In the genomic region with DNA sequence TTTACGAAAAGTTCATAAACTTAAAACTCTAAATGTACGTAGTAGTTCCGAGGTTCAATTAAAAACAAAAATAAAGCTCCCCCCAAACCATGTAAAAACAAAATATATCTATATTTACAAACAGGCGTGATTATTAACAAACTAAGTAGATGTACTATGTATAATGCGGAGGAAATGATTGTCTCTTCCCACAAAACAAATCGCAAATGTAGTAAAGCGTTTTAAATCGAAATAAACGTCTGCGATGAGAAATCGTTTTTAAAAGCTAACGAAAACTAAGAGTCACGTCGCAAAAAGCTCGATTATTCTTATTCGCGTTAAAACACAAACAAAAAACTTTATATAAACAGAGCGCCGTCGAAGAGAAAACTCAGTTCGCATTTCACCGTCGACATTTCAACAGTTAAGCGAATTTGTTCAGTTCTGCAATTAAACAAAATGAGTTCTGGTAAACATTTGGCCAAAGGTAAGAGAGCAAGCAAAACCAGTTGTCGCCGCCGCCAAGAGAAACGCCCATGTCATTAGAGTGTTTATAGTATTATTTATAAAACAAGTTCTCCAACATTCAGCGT, we compare ENCODE assay signal across 5 fruit fly cellular contexts.
TF ChIP-seq lines count a peak whose summit lies in the region.

TSS of gene GstO3 (plus strand) at position 370 of the 572 bp plus-strand sequence.

- TF ChIP-seq CTCF in whole organism, embryonic (GFP tag; optimal IDR thresholded peaks at IDR 0.05; lab: Kevin White, UChicago), result no peak

TF ChIP-seq in whole organism, adult, 20 proteins besides CTCF, POLR2A, EP300 and RAD21 (continues in another document):
- TF ChIP-seq Crg-1 (GFP tag; optimal IDR thresholded peaks at IDR 0.05; lab: Kevin White, UChicago) (no peak), CG11617 (GFP tag; optimal IDR thresholded peaks at IDR 0.05; lab: Kevin White, UChicago) (no peak), CG33017 (tag; optimal IDR thresholded peaks at IDR 0.05; lab: Kevin White, UChicago) (no peak), CG7045 (GFP tag; optimal IDR thresholded peaks at IDR 0.05; lab: Kevin White, UChicago) (no peak), CG14711 (tag; optimal IDR thresholded peaks at IDR 0.05; lab: Kevin White, UChicago) (no peak), Mnt (GFP tag; optimal IDR thresholded peaks at IDR 0.05; lab: Kevin White, UChicago) (peak; percentile 42), CG1620 (GFP tag; optimal IDR thresholded peaks at IDR 0.05; lab: Kevin White, UChicago) (no peak), cnc (optimal IDR thresholded peaks at IDR 0.05; lab: Kevin White, UChicago) (peak in 1 of 2 experiments; percentile 45), cic (GFP tag; optimal IDR thresholded peaks at IDR 0.05; lab: Kevin White, UChicago) (peak; percentile 84), Clk (GFP tag; optimal IDR thresholded peaks at IDR 0.05; lab: Kevin White, UChicago) (no peak), pad (GFP tag; optimal IDR thresholded peaks at IDR 0.05; lab: Kevin White, UChicago) (no peak), Hr96 (GFP tag; optimal IDR thresholded peaks at IDR 0.05; lab: Kevin White, UChicago) (no peak), toe (GFP tag; optimal IDR thresholded peaks at IDR 0.05; lab: Kevin White, UChicago) (no peak), CG12768 (GFP tag; optimal IDR thresholded peaks at IDR 0.05; lab: Kevin White, UChicago) (peak; percentile 42), CG7101 (tag; optimal IDR thresholded peaks at IDR 0.05; lab: Kevin White, UChicago) (peak; percentile 8), ovo (GFP tag; optimal IDR thresholded peaks at IDR 0.05; lab: Kevin White, UChicago) (no peak), CG5204 (GFP tag; optimal IDR thresholded peaks at IDR 0.05; lab: Kevin White, UChicago) (no peak)

TF ChIP-seq in whole organism, embryonic, 481 proteins besides CTCF, POLR2A, EP300 and RAD21 (continues in another document):
- TF ChIP-seq CG15514 (GFP tag; optimal IDR thresholded peaks at IDR 0.05; lab: Kevin White, UChicago) (peak; percentile 52), CG2202 (tag; optimal IDR thresholded peaks at IDR 0.05; lab: Kevin White, UChicago) (no peak), sr (GFP tag; IDR thresholded peaks at IDR 0.05; lab: Robert Waterston, UW) (no peak), lbe (GFP tag; optimal IDR thresholded peaks at IDR 0.05; lab: Kevin White, UChicago) (peak; percentile 67), CG6689 (GFP tag; IDR thresholded peaks at IDR 0.05; lab: Robert Waterston, UW) (no peak), cwo (GFP tag; optimal IDR thresholded peaks at IDR 0.05; lab: Kevin White, UChicago) (no peak), CG4617 (GFP tag; optimal IDR thresholded peaks at IDR 0.05; lab: Kevin White, UChicago; ENCODE audit: borderline replicate concordance) (no peak), gro (GFP tag; optimal IDR thresholded peaks at IDR 0.05; lab: Kevin White, UChicago) (peak; percentile 3), bsh (GFP tag; optimal IDR thresholded peaks at IDR 0.05; lab: Kevin White, UChicago) (peak in 1 of 2 experiments; percentile 38), da (GFP tag; optimal IDR thresholded peaks at IDR 0.05; lab: Kevin White, UChicago) (no peak), Gug (GFP tag; IDR thresholded peaks at IDR 0.05; lab: Robert Waterston, UW) (no peak), CG7745 (tag; optimal IDR thresholded peaks at IDR 0.05; lab: Kevin White, UChicago) (no peak), CG4854 (GFP tag; optimal IDR thresholded peaks at IDR 0.05; lab: Kevin White, UChicago) (no peak), exex (tag; optimal IDR thresholded peaks at IDR 0.05; lab: Kevin White, UChicago) (peak; percentile 19), nau (GFP tag; optimal IDR thresholded peaks at IDR 0.05; lab: Kevin White, UChicago) (no peak), kni (GFP tag; optimal IDR thresholded peaks at IDR 0.05; lab: Kevin White, UChicago) (no peak), pita (GFP tag; optimal IDR thresholded peaks at IDR 0.05; lab: Kevin White, UChicago) (no peak), NC2α (GFP tag; optimal IDR thresholded peaks at IDR 0.05; lab: Kevin White, UChicago) (no peak)

TF ChIP-seq in whole organism, prepupa, 60 proteins besides CTCF, POLR2A, EP300 and RAD21 (continues in another document):
- TF ChIP-seq acj6 (GFP tag; optimal IDR thresholded peaks at IDR 0.05; lab: Kevin White, UChicago), result no peak
- no peak for TF ChIP-seq Lpt (GFP tag; optimal IDR thresholded peaks at IDR 0.05; lab: Kevin White, UChicago)
- TF ChIP-seq cyc (GFP tag; optimal IDR thresholded peaks at IDR 0.05; lab: Kevin White, UChicago), result no peak
- no peak for TF ChIP-seq lz (GFP tag; optimal IDR thresholded peaks at IDR 0.05; lab: Kevin White, UChicago)
- no peak for TF ChIP-seq Blimp-1 (GFP tag; optimal IDR thresholded peaks at IDR 0.05; lab: Kevin White, UChicago)
- peak; percentile 28 for TF ChIP-seq fd85E (GFP tag; optimal IDR thresholded peaks at IDR 0.05; lab: Kevin White, UChicago)
- TF ChIP-seq CG6163 (GFP tag; IDR thresholded peaks at IDR 0.05; lab: Robert Waterston, UW), result peak; percentile 62; the same call in 2 of the 3 replicates
- TF ChIP-seq vri (GFP tag; optimal IDR thresholded peaks at IDR 0.05; lab: Kevin White, UChicago), result no peak
- peak; percentile 7 for TF ChIP-seq Eip93F (GFP tag; optimal IDR thresholded peaks at IDR 0.05; lab: Kevin White, UChicago)
- TF ChIP-seq salr (GFP tag; optimal IDR thresholded peaks at IDR 0.05; lab: Kevin White, UChicago), result no peak
- peak; percentile 56 for TF ChIP-seq dsx (GFP tag; optimal IDR thresholded peaks at IDR 0.05; lab: Kevin White, UChicago; ENCODE audit: poor library complexity, severe bottlenecking)
- no peak for TF ChIP-seq CG3919 (GFP tag; optimal IDR thresholded peaks at IDR 0.05; lab: Kevin White, UChicago)
- peak; percentile 6 for TF ChIP-seq CG34406 (GFP tag; optimal IDR thresholded peaks at IDR 0.05; lab: Kevin White, UChicago)
- TF ChIP-seq CG6808 (GFP tag; optimal IDR thresholded peaks at IDR 0.05; lab: Kevin White, UChicago), result no peak
- TF ChIP-seq CG7368 (GFP tag; optimal IDR thresholded peaks at IDR 0.05; lab: Kevin White, UChicago), result no peak
- no peak for TF ChIP-seq CG4318 (GFP tag; optimal IDR thresholded peaks at IDR 0.05; lab: Kevin White, UChicago)
- TF ChIP-seq topi (GFP tag; optimal IDR thresholded peaks at IDR 0.05; lab: Kevin White, UChicago), result no peak
- TF ChIP-seq Hr38 (GFP tag; optimal IDR thresholded peaks at IDR 0.05; lab: Kevin White, UChicago), result no peak

TF ChIP-seq in whole organism, pupa, 21 proteins besides CTCF, POLR2A, EP300 and RAD21 (continues in another document):
- TF ChIP-seq CG4496 (GFP tag; IDR thresholded peaks at IDR 0.05; lab: Robert Waterston, UW), result no peak
- peak; percentile 34; the same call in 1 of the 2 replicates for TF ChIP-seq CG32121 (GFP tag; IDR thresholded peaks at IDR 0.05; lab: Robert Waterston, UW)
- TF ChIP-seq CG14655 (GFP tag; optimal IDR thresholded peaks at IDR 0.05; lab: Kevin White, UChicago), result no peak
- peak; percentile 71 for TF ChIP-seq gl (tag; optimal IDR thresholded peaks at IDR 0.05; lab: Kevin White, UChicago)
- TF ChIP-seq CG12605 (GFP tag; IDR thresholded peaks at IDR 0.05; lab: Robert Waterston, UW), result peak; percentile 80
- TF ChIP-seq CG13204 (GFP tag; optimal IDR thresholded peaks at IDR 0.05; lab: Kevin White, UChicago), result no peak
- no peak for TF ChIP-seq D1 (tag; optimal IDR thresholded peaks at IDR 0.05; lab: Kevin White, UChicago)
- TF ChIP-seq CG34367 (tag; optimal IDR thresholded peaks at IDR 0.05; lab: Kevin White, UChicago), result peak; percentile 1
- no peak for TF ChIP-seq Pif1A (GFP tag; optimal IDR thresholded peaks at IDR 0.05; lab: Kevin White, UChicago)
- TF ChIP-seq CG10348 (GFP tag; IDR thresholded peaks at IDR 0.05; lab: Robert Waterston, UW), result no peak
- no peak for TF ChIP-seq CG8159 (tag; optimal IDR thresholded peaks at IDR 0.05; lab: Kevin White, UChicago)
- TF ChIP-seq fd96Ca (GFP tag; IDR thresholded peaks at IDR 0.05; lab: Robert Waterston, UW), result no peak
- TF ChIP-seq rn (GFP tag; IDR thresholded peaks at IDR 0.05; lab: Robert Waterston, UW), result no peak
- TF ChIP-seq Snoo (tag; optimal IDR thresholded peaks at IDR 0.05; lab: Kevin White, UChicago), result peak; percentile 49
- TF ChIP-seq Ets98B (GFP tag; IDR thresholded peaks at IDR 0.05; lab: Robert Waterston, UW), result peak; percentile 65
- TF ChIP-seq CG15710 (tag; optimal IDR thresholded peaks at IDR 0.05; lab: Kevin White, UChicago), result peak; percentile 12
- TF ChIP-seq CG9948 (tag; optimal IDR thresholded peaks at IDR 0.05; lab: Kevin White, UChicago), result no peak
- TF ChIP-seq CG17806 (tag; optimal IDR thresholded peaks at IDR 0.05; lab: Kevin White, UChicago), result no peak
- TF ChIP-seq Pif1B (GFP tag; optimal IDR thresholded peaks at IDR 0.05; lab: Kevin White, UChicago), result peak; percentile 49
- TF ChIP-seq CG8301 (tag; optimal IDR thresholded peaks at IDR 0.05; lab: Kevin White, UChicago), result peak; percentile 28

TF ChIP-seq in whole organism, wandering third instar larva, 38 proteins besides CTCF, POLR2A, EP300 and RAD21:
- TF ChIP-seq ey (GFP tag; optimal IDR thresholded peaks at IDR 0.05; lab: Kevin White, UChicago) (no peak), N (GFP tag; optimal IDR thresholded peaks at IDR 0.05; lab: Kevin White, UChicago) (no peak), sage (GFP tag; optimal IDR thresholded peaks at IDR 0.05; lab: Kevin White, UChicago) (peak; percentile 28), Rel (GFP tag; optimal IDR thresholded peaks at IDR 0.05; lab: Kevin White, UChicago) (peak; percentile 94), Rel (tag; optimal IDR thresholded peaks at IDR 0.05; lab: Kevin White, UChicago) (peak; percentile 3), CG9705 (GFP tag; optimal IDR thresholded peaks at IDR 0.05; lab: Kevin White, UChicago) (no peak), foxo (GFP tag; optimal IDR thresholded peaks at IDR 0.05; lab: Kevin White, UChicago) (peak in 1 of 2 experiments; percentile 81), dsf (GFP tag; optimal IDR thresholded peaks at IDR 0.05; lab: Kevin White, UChicago; ENCODE audit: borderline replicate concordance) (no peak), br (GFP tag; optimal IDR thresholded peaks at IDR 0.05; lab: Kevin White, UChicago) (no peak), Hnf4 (GFP tag; optimal IDR thresholded peaks at IDR 0.05; lab: Kevin White, UChicago) (no peak), Jra (GFP tag; optimal IDR thresholded peaks at IDR 0.05; lab: Kevin White, UChicago) (no peak), OdsH (GFP tag; optimal IDR thresholded peaks at IDR 0.05; lab: Kevin White, UChicago) (no peak), sv (GFP tag; optimal IDR thresholded peaks at IDR 0.05; lab: Kevin White, UChicago) (no peak), Hr83 (GFP tag; optimal IDR thresholded peaks at IDR 0.05; lab: Kevin White, UChicago; ENCODE audit: poor library complexity, severe bottlenecking) (no peak), Dif (GFP tag; optimal IDR thresholded peaks at IDR 0.05; lab: Kevin White, UChicago; ENCODE audit: partially characterized antibody) (peak; percentile 60), jim (GFP tag; optimal IDR thresholded peaks at IDR 0.05; lab: Kevin White, UChicago) (no peak), brk (GFP tag; optimal IDR thresholded peaks at IDR 0.05; lab: Kevin White, UChicago) (peak; percentile 77), dl (GFP tag; optimal IDR thresholded peaks at IDR 0.05; lab: Kevin White, UChicago; ENCODE audit: insufficient read depth in 1 of 2, partially characterized antibody in 2 of 2) (peak in 1 of 2 experiments; percentile 20), rgr (GFP tag; optimal IDR thresholded peaks at IDR 0.05; lab: Kevin White, UChicago) (peak; percentile 6), Abd-B (GFP tag; optimal IDR thresholded peaks at IDR 0.05; lab: Kevin White, UChicago) (no peak), Myc (optimal IDR thresholded peaks at IDR 0.05; lab: Kevin White, UChicago) (no peak)
